Fruit fly (Drosophila melanogaster) whole organism, embryonic: ENCODE measurements around the gene Gr22b.

ENCODE experiments used
- CG4707 ChIP-seq: fragments of 200-800 bp; sonication (Bioruptor generic); optimal IDR thresholded peaks from 2 replicates; lab custom pipeline; 2018; ENCODE audit warnings: missing biosample characterization, mild to moderate bottlenecking, missing genetic modification characterization, moderate library complexity
- MBD-R2 ChIP-seq: fragments of 200-800 bp; sonication (Bioruptor generic); IDR thresholded peaks from 2 replicates; pipeline ENCODE4 v1.3.6; 2022; ENCODE audit warnings: missing biosample characterization, missing genetic modification characterization
- Rx ChIP-seq: fragments of 200-800 bp; sonication (Bioruptor generic); IDR thresholded peaks from 2 replicates; pipeline ENCODE4 v1.3.6; 2022; ENCODE audit warnings: missing biosample characterization, missing genetic modification characterization
- pan ChIP-seq, 4 experiments: fragments of >200 bp in 3 of 4; fragments of 200-800 bp in 1 of 4; sonication (Bioruptor generic) in 1 of 4; optimal IDR thresholded peaks in 3 of 4; IDR thresholded peaks in 1 of 4; 2 replicates each; pipeline versions ENCODE4 v1.3.6 to Lab custom; 2017 to 2022; ENCODE audit warnings: missing biosample characterization in 2 of 4, missing genetic modification characterization in 2 of 4, mixed read lengths in 1 of 4

DNA sequence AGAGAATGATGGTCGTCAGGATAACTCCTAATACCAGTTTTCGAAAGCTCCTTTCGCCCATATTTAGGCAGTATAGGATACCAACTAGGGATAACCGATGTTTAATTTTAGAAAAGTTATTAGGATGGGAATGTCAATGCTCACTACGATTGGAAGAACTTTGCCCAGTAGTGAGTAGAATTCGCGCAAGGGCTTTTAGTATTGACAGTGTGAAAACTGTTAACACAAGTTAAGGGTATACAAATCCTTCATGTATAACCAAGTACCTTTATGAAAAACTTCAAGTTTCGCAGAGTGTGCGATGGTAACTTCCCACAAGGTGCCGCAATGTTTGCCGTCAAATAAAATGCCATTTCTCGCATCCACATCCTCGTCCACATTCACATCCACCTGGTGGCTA lies 30.2 kb upstream of the Gr22b start, which contains the start of gene CG31933:
- TF ChIP-seq pan (optimal IDR thresholded peaks at IDR 0.05; lab: Kevin White, UChicago) (no peak), pan (GFP tag; optimal IDR thresholded peaks at IDR 0.05 in 1 of 2, IDR thresholded peaks at IDR 0.05 in 1 of 2) (no peak), Rx (GFP tag; lab: Robert Waterston, UW) (no peak), CG4707 (GFP tag; lab: Kevin White, UChicago) (no peak), MBD-R2 (GFP tag; lab: Robert Waterston, UW) (no peak)
